Fruit fly (Drosophila melanogaster) whole organism, prepupa: ENCODE data around the gene Cyp4d20.

ENCODE experiments used
- Blimp-1 ChIP-seq: fragments of 200-800 bp; sonication (Bioruptor generic); optimal IDR thresholded peaks from 3 replicates; lab custom pipeline; 2017; ENCODE audit warnings: missing biosample characterization, missing genetic modification characterization, mild to moderate bottlenecking, moderate library complexity, missing genetic modification reagents
- CG10631 ChIP-seq: fragments of 200-800 bp; sonication (Bioruptor generic); optimal IDR thresholded peaks from 2 replicates; lab custom pipeline; 2016; ENCODE audit warnings: missing biosample characterization, missing genetic modification characterization
- CG10669 ChIP-seq: fragments of 200-800 bp; sonication (Bioruptor generic); optimal IDR thresholded peaks from 3 replicates; lab custom pipeline; 2018; ENCODE audit warnings: missing biosample characterization, mild to moderate bottlenecking, missing genetic modification characterization, moderate library complexity
- CG11762 ChIP-seq: fragments of 200-800 bp; sonication (Bioruptor generic); optimal IDR thresholded peaks from 3 replicates; lab custom pipeline; 2016; ENCODE audit warnings: missing biosample characterization, missing genetic modification characterization; ENCODE audit not compliant: insufficient read depth
- CG11902 ChIP-seq: fragments of 200-800 bp; sonication (Bioruptor generic); optimal IDR thresholded peaks from 3 replicates; lab custom pipeline; 2016; ENCODE audit warnings: missing biosample characterization, missing genetic modification characterization
- CG15336 ChIP-seq: fragments of 200-800 bp; sonication (Bioruptor generic); IDR thresholded peaks from 2 replicates; pipeline ENCODE4 v1.3.6; 2022; ENCODE audit warnings: missing biosample characterization, missing genetic modification characterization
- CG1621 ChIP-seq: fragments of 200-800 bp; sonication (Bioruptor generic); optimal IDR thresholded peaks from 3 replicates; lab custom pipeline; 2018; ENCODE audit warnings: missing biosample characterization, mild to moderate bottlenecking, missing genetic modification characterization
- CG16779 ChIP-seq: fragments of 200-800 bp; sonication (Bioruptor generic); optimal IDR thresholded peaks from 3 replicates; lab custom pipeline; 2017; ENCODE audit warnings: missing biosample characterization, mild to moderate bottlenecking, missing genetic modification characterization
- CG3032 ChIP-seq: fragments of 200-800 bp; optimal IDR thresholded peaks from 2 replicates; lab custom pipeline; 2019; ENCODE audit warnings: missing biosample characterization, mild to moderate bottlenecking, missing genetic modification characterization, moderate library complexity
- CG31627 ChIP-seq: fragments of 200-800 bp; sonication (Bioruptor generic); optimal IDR thresholded peaks from 3 replicates; lab custom pipeline; 2016; ENCODE audit warnings: missing biosample characterization, missing genetic modification characterization
- CG32006 ChIP-seq: fragments of 200-800 bp; sonication (Bioruptor generic); optimal IDR thresholded peaks from 3 replicates; lab custom pipeline; 2017; ENCODE audit warnings: missing biosample characterization, mild to moderate bottlenecking, missing genetic modification characterization
- CG34406 ChIP-seq: fragments of 200-800 bp; sonication (Bioruptor generic); optimal IDR thresholded peaks from 3 replicates; lab custom pipeline; 2016; ENCODE audit warnings: missing biosample characterization, missing genetic modification characterization
- CG3919 ChIP-seq: fragments of 200-800 bp; sonication (Bioruptor generic); optimal IDR thresholded peaks from 3 replicates; lab custom pipeline; 2016; ENCODE audit warnings: missing biosample characterization, missing genetic modification characterization
- CG6163 ChIP-seq: fragments of 200-800 bp; sonication (Bioruptor generic); IDR thresholded peaks from 3 replicates; pipeline ENCODE4 v1.3.6; 2022; ENCODE audit warnings: missing biosample characterization, missing genetic modification characterization
- CG6276 ChIP-seq: fragments of 200-800 bp; sonication (Bioruptor generic); optimal IDR thresholded peaks from 2 replicates; lab custom pipeline; 2017; ENCODE audit warnings: missing biosample characterization, mild to moderate bottlenecking, missing genetic modification characterization
- CG6808 ChIP-seq: fragments of 200-800 bp; sonication (Bioruptor generic); optimal IDR thresholded peaks from 3 replicates; lab custom pipeline; 2017; ENCODE audit warnings: missing biosample characterization, missing genetic modification characterization, mild to moderate bottlenecking, moderate library complexity, missing genetic modification reagents
- CG6854 ChIP-seq: fragments of 200-800 bp; sonication (Bioruptor generic); optimal IDR thresholded peaks from 2 replicates; lab custom pipeline; 2017; ENCODE audit warnings: missing biosample characterization, mild to moderate bottlenecking, missing genetic modification characterization
- CG7368 ChIP-seq: fragments of 200-800 bp; sonication (Bioruptor generic); optimal IDR thresholded peaks from 3 replicates; lab custom pipeline; 2016; ENCODE audit warnings: missing biosample characterization, missing genetic modification characterization
- CG8119 ChIP-seq: fragments of 200-800 bp; sonication (Bioruptor generic); IDR thresholded peaks from 3 replicates; pipeline ENCODE4 v1.3.6; 2022; ENCODE audit warnings: missing biosample characterization, missing genetic modification characterization
- CG8319 ChIP-seq: fragments of 200-800 bp; sonication (Bioruptor generic); optimal IDR thresholded peaks from 3 replicates; lab custom pipeline; 2016; ENCODE audit warnings: missing biosample characterization, missing genetic modification characterization
- CG8632 ChIP-seq: fragments of 200-800 bp; sonication (Bioruptor generic); optimal IDR thresholded peaks from 3 replicates; lab custom pipeline; 2016; ENCODE audit warnings: missing biosample characterization, missing genetic modification characterization
- CG9139 ChIP-seq: fragments of 200-800 bp; sonication (Bioruptor generic); optimal IDR thresholded peaks from 3 replicates; lab custom pipeline; 2017; ENCODE audit warnings: missing biosample characterization, mild to moderate bottlenecking, missing genetic modification characterization
- Eip75B ChIP-seq: fragments of 200-800 bp; sonication (Bioruptor generic); optimal IDR thresholded peaks from 3 replicates; lab custom pipeline; 2016; ENCODE audit warnings: missing biosample characterization, missing genetic modification characterization
- Eip78C ChIP-seq: fragments of 200-800 bp; sonication (Bioruptor generic); peaks from one replicate; lab custom pipeline; 2016; ENCODE audit warnings: missing biosample characterization, missing genetic modification characterization
- Eip93F ChIP-seq: fragments of 200-800 bp; sonication (Bioruptor generic); optimal IDR thresholded peaks from 2 replicates; lab custom pipeline; 2016; ENCODE audit warnings: missing biosample characterization, mild to moderate bottlenecking, missing genetic modification characterization
- Ets21C ChIP-seq: fragments of 200-800 bp; sonication (Bioruptor generic); optimal IDR thresholded peaks from 3 replicates; lab custom pipeline; 2016; ENCODE audit warnings: missing biosample characterization, missing genetic modification characterization
- Ets96B ChIP-seq: fragments of 200-800 bp; optimal IDR thresholded peaks from 2 replicates; lab custom pipeline; 2019; ENCODE audit warnings: missing biosample characterization, mild to moderate bottlenecking, missing genetic modification characterization, moderate library complexity
- Gug ChIP-seq: fragments of 200-800 bp; sonication (Bioruptor generic); IDR thresholded peaks from 2 replicates; pipeline ENCODE4 v1.3.6; 2022; ENCODE audit warnings: missing biosample characterization, missing genetic modification characterization
- Hr38 ChIP-seq: sonication (Bioruptor generic); optimal IDR thresholded peaks from 2 replicates; lab custom pipeline; 2016; ENCODE audit warnings: missing biosample characterization, missing genetic modification characterization
- Hr39 ChIP-seq: fragments of 200-800 bp; sonication (Bioruptor generic); optimal IDR thresholded peaks from 2 replicates; lab custom pipeline; 2016; ENCODE audit warnings: missing biosample characterization, missing genetic modification characterization
- Hr4 ChIP-seq: fragments of 200-800 bp; sonication (Bioruptor generic); optimal IDR thresholded peaks from 3 replicates; lab custom pipeline; 2016; ENCODE audit warnings: missing biosample characterization, missing genetic modification characterization
- Met ChIP-seq: fragments of 200-800 bp; sonication (Bioruptor generic); optimal IDR thresholded peaks from 3 replicates; lab custom pipeline; 2016; ENCODE audit warnings: missing biosample characterization, missing genetic modification characterization
- OdsH ChIP-seq: fragments of 200-800 bp; sonication (Bioruptor generic); optimal IDR thresholded peaks from 3 replicates; lab custom pipeline; 2016; ENCODE audit warnings: missing biosample characterization, missing genetic modification characterization
- Smox ChIP-seq: fragments of 200-800 bp; sonication (Bioruptor generic); optimal IDR thresholded peaks from 3 replicates; lab custom pipeline; 2016; ENCODE audit warnings: missing biosample characterization, missing genetic modification characterization
- Sox14 ChIP-seq: fragments of 200-800 bp; sonication (Bioruptor generic); optimal IDR thresholded peaks from 3 replicates; lab custom pipeline; 2016; ENCODE audit warnings: missing biosample characterization, missing genetic modification characterization
- Sox15 ChIP-seq: fragments of 200-800 bp; sonication (Bioruptor generic); optimal IDR thresholded peaks from 3 replicates; lab custom pipeline; 2016; ENCODE audit warnings: missing biosample characterization, missing genetic modification characterization
- achi ChIP-seq: fragments of 200-800 bp; sonication (Bioruptor generic); optimal IDR thresholded peaks from 3 replicates; lab custom pipeline; 2016; ENCODE audit warnings: missing biosample characterization, missing genetic modification characterization
- acj6 ChIP-seq: fragments of 200-800 bp; sonication (Bioruptor generic); optimal IDR thresholded peaks from 3 replicates; lab custom pipeline; 2016; ENCODE audit warnings: missing biosample characterization, missing genetic modification characterization
- cyc ChIP-seq: fragments of 200-800 bp; sonication (Bioruptor generic); optimal IDR thresholded peaks from 3 replicates; lab custom pipeline; 2016; ENCODE audit warnings: missing biosample characterization, missing genetic modification characterization
- dac ChIP-seq: fragments of 200-800 bp; sonication (Bioruptor generic); optimal IDR thresholded peaks from 2 replicates; lab custom pipeline; 2017; ENCODE audit warnings: missing biosample characterization, mild to moderate bottlenecking, missing genetic modification characterization
- dsx ChIP-seq: fragments of 200-800 bp; optimal IDR thresholded peaks from 3 replicates; lab custom pipeline; 2019; ENCODE audit warnings: missing biosample characterization, mild to moderate bottlenecking, missing genetic modification characterization, moderate library complexity; ENCODE audit not compliant: poor library complexity, severe bottlenecking
- eg ChIP-seq: fragments of 200-800 bp; sonication (Bioruptor generic); IDR thresholded peaks from 3 replicates; pipeline ENCODE4 v1.3.6; 2022; ENCODE audit warnings: missing biosample characterization, missing genetic modification characterization
- esn ChIP-seq: fragments of 200-800 bp; sonication (Bioruptor generic); optimal IDR thresholded peaks from 2 replicates; lab custom pipeline; 2016; ENCODE audit warnings: missing biosample characterization, mild to moderate bottlenecking, missing genetic modification characterization, moderate library complexity
- fd85E ChIP-seq: fragments of 200-800 bp; sonication (Bioruptor generic); optimal IDR thresholded peaks from 3 replicates; lab custom pipeline; 2016; ENCODE audit warnings: missing biosample characterization, missing genetic modification characterization
- lz ChIP-seq: fragments of 200-800 bp; sonication (Bioruptor generic); optimal IDR thresholded peaks from 3 replicates; lab custom pipeline; 2016; ENCODE audit warnings: missing biosample characterization, missing genetic modification characterization
- net ChIP-seq: fragments of 200-800 bp; sonication (Bioruptor generic); optimal IDR thresholded peaks from 3 replicates; lab custom pipeline; 2016; ENCODE audit warnings: missing biosample characterization, missing genetic modification characterization
- salr ChIP-seq, 2 experiments: fragments of 200-800 bp; sonication (Bioruptor generic); optimal IDR thresholded peaks; 3 replicates each; lab custom pipeline; 2016 to 2018; ENCODE audit warnings: missing biosample characterization in 2 of 2, missing genetic modification characterization in 2 of 2, mild to moderate bottlenecking in 1 of 2
- spab ChIP-seq: fragments of 200-800 bp; sonication (Bioruptor generic); optimal IDR thresholded peaks from 2 replicates; lab custom pipeline; 2017; ENCODE audit warnings: missing biosample characterization, mild to moderate bottlenecking, missing genetic modification characterization, missing genetic modification reagents
- ss ChIP-seq, 2 experiments: fragments of 200-800 bp; sonication (Bioruptor generic); optimal IDR thresholded peaks; 2 replicates in 1 of 2; 3 replicates in 1 of 2; lab custom pipeline; 2017 to 2018; ENCODE audit warnings: mild to moderate bottlenecking in 2 of 2, missing biosample characterization in 2 of 2, missing genetic modification characterization in 2 of 2, moderate library complexity in 1 of 2
- svp ChIP-seq: fragments of 200-800 bp; sonication (Bioruptor generic); peaks from one replicate; lab custom pipeline; 2016; ENCODE audit warnings: missing biosample characterization, missing genetic modification characterization
- topi ChIP-seq: fragments of 200-800 bp; sonication (Bioruptor generic); optimal IDR thresholded peaks from 3 replicates; lab custom pipeline; 2016; ENCODE audit warnings: missing biosample characterization, missing genetic modification characterization
- vri ChIP-seq: fragments of 200-800 bp; sonication (Bioruptor generic); optimal IDR thresholded peaks from 3 replicates; lab custom pipeline; 2016; ENCODE audit warnings: missing biosample characterization, mild to moderate bottlenecking, missing genetic modification characterization

Cyp4d20 gene

dm6 chr3L:2487248-2487647, 9.0 kb upstream of the Cyp4d20 start:
- TF ChIP-seq acj6 (GFP tag; lab: Kevin White, UChicago) (peak; percentile 65), CG34406 (GFP tag; lab: Kevin White, UChicago) (peak; percentile 40), CG6808 (GFP tag; lab: Kevin White, UChicago) (peak; percentile 91), Hr39 (GFP tag; lab: Kevin White, UChicago) (peak; percentile 37), topi (GFP tag; lab: Kevin White, UChicago) (peak; percentile 86), CG3919 (peak; percentile 88), CG11902 (GFP tag; lab: Kevin White, UChicago) (peak; percentile 51), ss (GFP tag; optimal IDR thresholded peaks at IDR 0.05; lab: Kevin White, UChicago) (peak; percentile 58 to 89), CG3032 (tag; lab: Kevin White, UChicago) (peak; percentile 89), Smox (GFP tag; lab: Kevin White, UChicago) (peak; percentile 53), net (peak; percentile 54), Ets96B (tag; lab: Kevin White, UChicago) (peak; percentile 92), CG1621 (tag; lab: Kevin White, UChicago) (peak; percentile 70), Eip75B (GFP tag; lab: Kevin White, UChicago) (peak; percentile 86), CG9139 (GFP tag; lab: Kevin White, UChicago) (peak; percentile 68), salr (GFP tag; optimal IDR thresholded peaks at IDR 0.05; lab: Kevin White, UChicago) (peak in 1 of 2 experiments; percentile 70), CG6163 (GFP tag; lab: Robert Waterston, UW) (peak; percentile 86), Eip93F (GFP tag; lab: Kevin White, UChicago) (peak; percentile 39), Hr38 (GFP tag; lab: Kevin White, UChicago) (no peak), Hr4 (GFP tag; lab: Kevin White, UChicago) (peak; percentile 73), CG6276 (GFP tag; lab: Kevin White, UChicago) (peak; percentile 77), OdsH (GFP tag; lab: Kevin White, UChicago) (peak; percentile 63), CG8632 (GFP tag; lab: Kevin White, UChicago) (peak; percentile 28), Sox15 (no peak), spab (GFP tag; lab: Kevin White, UChicago) (peak; percentile 86), CG6854 (GFP tag; lab: Kevin White, UChicago) (peak; percentile 63), Sox14 (GFP tag; lab: Kevin White, UChicago) (peak; percentile 83), Met (GFP tag; lab: Kevin White, UChicago) (peak; percentile 58), CG10631 (GFP tag; lab: Kevin White, UChicago) (peak; percentile 86), dsx (peak; percentile 88), Ets21C (peak; percentile 56), CG7368 (peak; percentile 71), achi (GFP tag; lab: Kevin White, UChicago) (peak; percentile 77), CG10669 (GFP tag; lab: Kevin White, UChicago) (peak; percentile 85), esn (GFP tag; lab: Kevin White, UChicago) (peak; percentile 76), CG8319 (peak; percentile 11), CG31627 (GFP tag; lab: Kevin White, UChicago) (peak; percentile 53), lz (peak; percentile 69), Eip78C (peak; percentile 96), CG11762 (peak; percentile 66), cyc (peak; percentile 82), fd85E (GFP tag; lab: Kevin White, UChicago) (peak; percentile 57), vri (GFP tag; lab: Kevin White, UChicago) (peak; percentile 21), svp (GFP tag; lab: Kevin White, UChicago) (peak; percentile 93), eg (GFP tag; lab: Robert Waterston, UW) (peak; percentile 77), dac (GFP tag; lab: Kevin White, UChicago) (peak; percentile 7), CG16779 (peak; percentile 41), CG8119 (GFP tag; lab: Robert Waterston, UW) (peak; percentile 83), Gug (GFP tag; lab: Robert Waterston, UW) (peak; percentile 82), CG15336 (GFP tag; lab: Robert Waterston, UW) (peak; percentile 77), Blimp-1 (GFP tag; lab: Kevin White, UChicago) (no peak), CG32006 (GFP tag; lab: Kevin White, UChicago) (peak; percentile 68)
